Worm (Caenorhabditis elegans) whole organism, mixed stage, embryonic: ENCODE measurements around the gene srj-7.

Experiments
- M03D4.4 ChIP-seq: sonication (generic microtip); optimal IDR thresholded peaks from 2 replicates; lab custom pipeline; 2017; ENCODE audit warnings: mild to moderate bottlenecking, missing genetic modification characterization, missing compliant biosample characterization
- bed-3 ChIP-seq: fragments of 200-800 bp; sonication (Bioruptor generic); optimal IDR thresholded peaks from 3 replicates; lab custom pipeline; 2018; ENCODE audit warnings: mild to moderate bottlenecking, missing genetic modification characterization, moderate library complexity, missing compliant biosample characterization
- blmp-1 ChIP-seq: fragments of 150-350 bp; optimal IDR thresholded peaks from 2 replicates; lab custom pipeline; 2014; ENCODE audit warnings: missing biosample characterization, missing genetic modification characterization
- ceh-39 ChIP-seq: fragments of 150-350 bp; optimal IDR thresholded peaks from 2 replicates; lab custom pipeline; 2014; ENCODE audit warnings: missing biosample characterization, missing genetic modification characterization
- ceh-43 ChIP-seq: fragments of 200-800 bp; sonication (Bioruptor generic); optimal IDR thresholded peaks from 2 replicates; lab custom pipeline; 2018; ENCODE audit warnings: mild to moderate bottlenecking, missing genetic modification characterization, moderate library complexity, missing compliant biosample characterization
- ceh-83 ChIP-seq: fragments of 200-800 bp; sonication (Bioruptor generic); optimal IDR thresholded peaks from 2 replicates; lab custom pipeline; 2018; ENCODE audit warnings: mild to moderate bottlenecking, missing genetic modification characterization, missing compliant biosample characterization
- ces-1 ChIP-seq: fragments of 150-350 bp; optimal IDR thresholded peaks from 2 replicates; lab custom pipeline; 2014; ENCODE audit warnings: missing biosample characterization, missing genetic modification reagents, missing genetic modification characterization
- cnd-1 ChIP-seq: fragments of 200-800 bp; sonication (Bioruptor generic); optimal IDR thresholded peaks from 2 replicates; lab custom pipeline; 2018; ENCODE audit warnings: mild to moderate bottlenecking, missing genetic modification characterization, missing compliant biosample characterization
- elt-1 ChIP-seq: sonication (generic microtip); optimal IDR thresholded peaks from 2 replicates; lab custom pipeline; 2017; ENCODE audit warnings: missing genetic modification characterization, mild to moderate bottlenecking, missing compliant biosample characterization, antibody characterized with exemption, moderate library complexity, borderline replicate concordance; ENCODE audit not compliant: insufficient read depth
- elt-3 ChIP-seq: fragments of 150-350 bp; optimal IDR thresholded peaks from 2 replicates; lab custom pipeline; 2014; ENCODE audit warnings: missing biosample characterization, missing genetic modification characterization
- flh-1 ChIP-seq: fragments of 200-800 bp; sonication (Bioruptor generic); optimal IDR thresholded peaks from 2 replicates; lab custom pipeline; 2018; ENCODE audit warnings: mild to moderate bottlenecking, missing genetic modification characterization, moderate library complexity, missing compliant biosample characterization
- ham-2 ChIP-seq: fragments of 200-800 bp; sonication (Bioruptor generic); optimal IDR thresholded peaks from 2 replicates; lab custom pipeline; 2018; ENCODE audit warnings: mild to moderate bottlenecking, missing genetic modification characterization, missing compliant biosample characterization
- hlh-1 ChIP-seq: fragments of 150-350 bp; optimal IDR thresholded peaks from 2 replicates; lab custom pipeline; 2014; ENCODE audit warnings: missing biosample characterization, missing genetic modification reagents, missing genetic modification characterization
- lin-13 ChIP-seq: fragments of 150-350 bp; optimal IDR thresholded peaks from 2 replicates; lab custom pipeline; 2014; ENCODE audit warnings: missing biosample characterization, missing genetic modification characterization
- lin-32 ChIP-seq: fragments of 200-800 bp; sonication (Bioruptor generic); optimal IDR thresholded peaks from 2 replicates; lab custom pipeline; 2018; ENCODE audit warnings: mild to moderate bottlenecking, missing genetic modification characterization, missing compliant biosample characterization
- lsy-2 ChIP-seq: fragments of 150-350 bp; optimal IDR thresholded peaks from 2 replicates; lab custom pipeline; 2014; ENCODE audit warnings: missing biosample characterization, missing genetic modification characterization
- mab-5 ChIP-seq: fragments of 150-350 bp; optimal IDR thresholded peaks from 2 replicates; lab custom pipeline; 2014; ENCODE audit warnings: missing biosample characterization, missing genetic modification characterization
- mep-1 ChIP-seq: fragments of 150-350 bp; optimal IDR thresholded peaks from 2 replicates; lab custom pipeline; 2017; ENCODE audit warnings: missing biosample characterization, missing genetic modification reagents, missing genetic modification characterization, inconsistent platforms
- mls-2 ChIP-seq: sonication (generic microtip); optimal IDR thresholded peaks from 2 replicates; lab custom pipeline; 2016; ENCODE audit warnings: mild to moderate bottlenecking, missing genetic modification characterization, moderate library complexity, missing compliant biosample characterization
- nhr-12 ChIP-seq: fragments of 150-350 bp; optimal IDR thresholded peaks from 2 replicates; lab custom pipeline; 2014; ENCODE audit warnings: missing biosample characterization, missing genetic modification characterization
- nhr-2 ChIP-seq: fragments of 150-350 bp; optimal IDR thresholded peaks from 2 replicates; lab custom pipeline; 2014; ENCODE audit warnings: missing biosample characterization, missing genetic modification characterization
- nhr-237 ChIP-seq: fragments of 150-350 bp; optimal IDR thresholded peaks from 2 replicates; lab custom pipeline; 2014; ENCODE audit warnings: missing biosample characterization, missing genetic modification characterization
- nhr-28 ChIP-seq: fragments of 150-350 bp; optimal IDR thresholded peaks from 2 replicates; lab custom pipeline; 2014; ENCODE audit warnings: missing biosample characterization, missing genetic modification characterization
- nhr-76 ChIP-seq: sonication (generic microtip); optimal IDR thresholded peaks from 2 replicates; lab custom pipeline; 2017; ENCODE audit warnings: missing biosample characterization, missing genetic modification characterization
- pha-4 ChIP-seq: fragments of 150-350 bp; optimal IDR thresholded peaks from 2 replicates; lab custom pipeline; 2018; ENCODE audit warnings: missing biosample characterization, missing genetic modification reagents, missing genetic modification characterization
- sem-2 ChIP-seq: fragments of 200-800 bp; sonication (Bioruptor generic); optimal IDR thresholded peaks from 2 replicates; lab custom pipeline; 2018; ENCODE audit warnings: mild to moderate bottlenecking, missing genetic modification characterization, missing compliant biosample characterization
- tbx-8 ChIP-seq: fragments of 200-800 bp; sonication (Bioruptor generic); optimal IDR thresholded peaks from 2 replicates; lab custom pipeline; 2018; ENCODE audit warnings: mild to moderate bottlenecking, missing genetic modification characterization, moderate library complexity, missing compliant biosample characterization
- unc-120 ChIP-seq: sonication (generic microtip); optimal IDR thresholded peaks from 2 replicates; lab custom pipeline; 2017; ENCODE audit warnings: missing genetic modification characterization, missing compliant biosample characterization; ENCODE audit not compliant: poor library complexity, severe bottlenecking
- unc-39 ChIP-seq: fragments of 150-350 bp; optimal IDR thresholded peaks from 2 replicates; lab custom pipeline; 2014; ENCODE audit warnings: missing biosample characterization, missing genetic modification characterization
- zip-8 ChIP-seq: fragments of 150-350 bp; optimal IDR thresholded peaks from 2 replicates; lab custom pipeline; 2014; ENCODE audit warnings: missing biosample characterization, missing genetic modification characterization
- ztf-11 ChIP-seq: fragments of 150-350 bp; optimal IDR thresholded peaks from 2 replicates; lab custom pipeline; 2014; ENCODE audit warnings: missing biosample characterization, missing genetic modification characterization

The srj-7 gene

ce11 chrV:3273156-3273555 lies 28.4 kb downstream of the srj-7 start, which contains the start of gene T28A11.20:
Gene T28A11.20 (minus strand): TSS chrV:3273256.
- TF ChIP-seq nhr-12 (no peak), pha-4 (tag; lab: Kevin White, UChicago) (no peak), tbx-8 (GFP tag; lab: Kevin White, UChicago) (no peak), ham-2 (GFP tag; lab: Kevin White, UChicago) (no peak), lsy-2 (tag; lab: Kevin White, UChicago) (no peak), mep-1 (no peak), nhr-237 (tag; lab: Kevin White, UChicago) (no peak), ceh-83 (GFP tag; lab: Kevin White, UChicago) (no peak), mab-5 (tag; lab: Kevin White, UChicago) (no peak), lin-13 (no peak), nhr-28 (tag; lab: Kevin White, UChicago) (no peak), sem-2 (no peak), lin-32 (GFP tag; lab: Kevin White, UChicago) (no peak), unc-39 (no peak), ces-1 (no peak), ztf-11 (tag; lab: Kevin White, UChicago) (no peak), nhr-76 (tag; lab: Kevin White, UChicago) (no peak), nhr-2 (no peak), elt-1 (tag; lab: Kevin White, UChicago) (no peak), ceh-43 (GFP tag; lab: Kevin White, UChicago) (no peak)

ce11 chrV:3273577-3274100 lies 28.8 kb downstream of the srj-7 start, which contains the start of gene T28A11.4:
Gene T28A11.4 (plus strand): TSS chrV:3274050.
- TF ChIP-seq nhr-28 (tag; lab: Kevin White, UChicago): no peak
- no peak for TF ChIP-seq lin-13
- TF ChIP-seq unc-39: no peak
- TF ChIP-seq elt-1 (tag; lab: Kevin White, UChicago): no peak
- TF ChIP-seq elt-3: no peak
- no peak for TF ChIP-seq sem-2
- no peak for TF ChIP-seq nhr-12
- no peak for TF ChIP-seq M03D4.4 (tag; lab: Kevin White, UChicago)
- no peak for TF ChIP-seq mep-1
- no peak for TF ChIP-seq blmp-1 (tag; lab: Kevin White, UChicago)
- no peak for TF ChIP-seq ztf-11 (tag; lab: Kevin White, UChicago)
- no peak for TF ChIP-seq ces-1
- no peak for TF ChIP-seq nhr-237 (tag; lab: Kevin White, UChicago)
- TF ChIP-seq cnd-1: no peak
- TF ChIP-seq nhr-76 (tag; lab: Kevin White, UChicago): no peak
- TF ChIP-seq nhr-2: no peak
- TF ChIP-seq, all 35 proteins: peak for 0

ce11 chrV:3275033-3275432 lies 30.2 kb downstream of the srj-7 start, which contains the start of gene T28A11.3:
Gene T28A11.3 (plus strand): TSS chrV:3275333.
- TF ChIP-seq ceh-43 (GFP tag; lab: Kevin White, UChicago) (no peak), ztf-11 (tag; lab: Kevin White, UChicago) (no peak), bed-3 (no peak), lin-32 (GFP tag; lab: Kevin White, UChicago) (no peak), lsy-2 (tag; lab: Kevin White, UChicago) (no peak), ceh-39 (no peak), sem-2 (no peak), unc-120 (tag; lab: Kevin White, UChicago) (no peak), blmp-1 (tag; lab: Kevin White, UChicago) (no peak), mab-5 (tag; lab: Kevin White, UChicago) (no peak), mep-1 (no peak), ces-1 (no peak), nhr-12 (no peak), zip-8 (tag; lab: Kevin White, UChicago) (no peak), hlh-1 (tag; lab: Kevin White, UChicago) (no peak)

- no peak for TF ChIP-seq ceh-39
- no peak for TF ChIP-seq flh-1 (GFP tag; lab: Kevin White, UChicago)
- no peak for TF ChIP-seq nhr-12
- TF ChIP-seq ztf-11 (tag; lab: Kevin White, UChicago): no peak
- TF ChIP-seq lin-13: no peak
- TF ChIP-seq nhr-76 (tag; lab: Kevin White, UChicago): no peak
- TF ChIP-seq ceh-83 (GFP tag; lab: Kevin White, UChicago): no peak
- no peak for TF ChIP-seq mep-1
- no peak for TF ChIP-seq blmp-1 (tag; lab: Kevin White, UChicago)
- no peak for TF ChIP-seq mls-2
- TF ChIP-seq mab-5 (tag; lab: Kevin White, UChicago): no peak
Observed at ce11 chrV:3276184-3276583, 31.4 kb downstream of the srj-7 start.
